Fruit fly (Drosophila melanogaster): ENCODE data around the gene Zdhhc8.

dm6 chrX:9319140-9319539 lies 36.9 kb downstream of the Zdhhc8 start, which contains the start of the genes c12.1 and c12.2:
- TF ChIP-seq lola (GFP tag; optimal IDR thresholded peaks at IDR 0.05) = no peak
- no peak for TF ChIP-seq Hnf4 (GFP tag; optimal IDR thresholded peaks at IDR 0.05)
- TF ChIP-seq Jra (GFP tag; optimal IDR thresholded peaks at IDR 0.05) = no peak
- TF ChIP-seq GATAd (GFP tag; optimal IDR thresholded peaks at IDR 0.05) = peak; percentile 88
- TF ChIP-seq br (GFP tag; optimal IDR thresholded peaks at IDR 0.05) = no peak
- TF ChIP-seq sage (GFP tag; optimal IDR thresholded peaks at IDR 0.05) = no peak
- TF ChIP-seq h (GFP tag; optimal IDR thresholded peaks at IDR 0.05) = peak; percentile 19

Measured in whole organism, wandering third instar larva.